Worm (Caenorhabditis elegans) whole organism, L4 larva: ENCODE results near the gene srab-3.

Experiments used
- D1046.2 ChIP-seq: fragments of 200-800 bp; sonication (Bioruptor generic); IDR thresholded peaks from 2 replicates; pipeline ENCODE4 v1.3.6; 2022; ENCODE audit warnings: missing genetic modification characterization, missing compliant biosample characterization
- F10B5.3 ChIP-seq: sonication (generic microtip); optimal IDR thresholded peaks from 2 replicates; lab custom pipeline; 2016; ENCODE audit warnings: mild to moderate bottlenecking, missing genetic modification characterization, missing compliant biosample characterization
- F49E8.2 ChIP-seq: sonication (generic microtip); optimal IDR thresholded peaks from 2 replicates; lab custom pipeline; 2016; ENCODE audit warnings: missing compliant biosample characterization, mild to moderate bottlenecking, missing genetic modification characterization, borderline replicate concordance
- Y5F2A.4 ChIP-seq: fragments of 200-800 bp; sonication (Bioruptor generic); optimal IDR thresholded peaks from 2 replicates; lab custom pipeline; 2018; ENCODE audit warnings: mild to moderate bottlenecking, missing genetic modification characterization, missing compliant biosample characterization
- Y75B8A.6 ChIP-seq: fragments of 200-800 bp; sonication (Bioruptor generic); IDR thresholded peaks from 2 replicates; pipeline ENCODE4 v1.3.6; 2022; ENCODE audit warnings: missing genetic modification reagents, missing genetic modification characterization, missing compliant biosample characterization
- aha-1 ChIP-seq: fragments of 150-350 bp; peaks from one replicate; lab custom pipeline; 2014; ENCODE audit warnings: missing biosample characterization, missing genetic modification characterization
- aly-2 ChIP-seq: sonication (generic microtip); optimal IDR thresholded peaks from 2 replicates; lab custom pipeline; 2018; ENCODE audit warnings: missing biosample characterization, missing genetic modification characterization
- ama-1 ChIP-seq: fragments of 150-350 bp; optimal IDR thresholded peaks from 2 replicates; lab custom pipeline; 2014; ENCODE audit warnings: inconsistent platforms, mixed read lengths
- attf-4 ChIP-seq: sonication (generic microtip); optimal IDR thresholded peaks from 3 replicates; lab custom pipeline; 2017; ENCODE audit warnings: missing biosample characterization, missing genetic modification characterization
- ceh-28 ChIP-seq: fragments of 150-350 bp; optimal IDR thresholded peaks from 2 replicates; lab custom pipeline; 2014; ENCODE audit warnings: missing biosample characterization, missing genetic modification reagents, missing genetic modification characterization
- ceh-44 ChIP-seq: fragments of 200-800 bp; sonication (Bioruptor generic); IDR thresholded peaks from 2 replicates; pipeline ENCODE4 v1.3.6; 2022; ENCODE audit warnings: missing genetic modification reagents, missing genetic modification characterization, missing compliant biosample characterization
- ceh-62 ChIP-seq: sonication (generic microtip); optimal IDR thresholded peaks from 2 replicates; lab custom pipeline; 2017; ENCODE audit warnings: missing biosample characterization, missing genetic modification characterization
- ces-1 ChIP-seq: fragments of 150-350 bp; sonication (generic microtip); optimal IDR thresholded peaks from 4 replicates; lab custom pipeline; 2014; ENCODE audit warnings: missing biosample characterization, missing genetic modification reagents, missing genetic modification characterization
- ctbp-1 ChIP-seq: fragments of 200-800 bp; sonication (Bioruptor generic); IDR thresholded peaks from 2 replicates; pipeline ENCODE4 v1.3.6; 2022; ENCODE audit warnings: missing genetic modification reagents, missing genetic modification characterization, missing compliant biosample characterization
- daf-12 ChIP-seq: fragments of 150-350 bp; optimal IDR thresholded peaks from 2 replicates; lab custom pipeline; 2014; ENCODE audit warnings: missing biosample characterization, missing genetic modification reagents, missing genetic modification characterization
- dmd-6 ChIP-seq: fragments of 200-800 bp; sonication (Bioruptor generic); IDR thresholded peaks from 2 replicates; pipeline ENCODE4 v1.3.6; 2022; ENCODE audit warnings: missing genetic modification reagents, missing genetic modification characterization, missing compliant biosample characterization
- dpl-1 ChIP-seq: fragments of 150-350 bp; optimal IDR thresholded peaks from 2 replicates; lab custom pipeline; 2014; ENCODE audit warnings: missing biosample characterization, missing genetic modification reagents, missing genetic modification characterization
- egl-43 ChIP-seq: fragments of 200-800 bp; sonication (Bioruptor generic); IDR thresholded peaks from 2 replicates; pipeline ENCODE4 v1.3.6; 2022; ENCODE audit warnings: missing genetic modification reagents, missing genetic modification characterization, missing compliant biosample characterization
- gei-8 ChIP-seq: fragments of 200-800 bp; sonication (Bioruptor generic); optimal IDR thresholded peaks from 2 replicates; lab custom pipeline; 2018; ENCODE audit warnings: mild to moderate bottlenecking, missing genetic modification characterization, missing compliant biosample characterization
- hif-1 ChIP-seq, 2 experiments: sonication (generic microtip); optimal IDR thresholded peaks; 2 replicates each; lab custom pipeline; 2016 to 2017; ENCODE audit warnings: missing compliant biosample characterization in 2 of 2, missing genetic modification characterization in 2 of 2, missing genetic modification reagents in 2 of 2, missing genotype in 2 of 2, mild to moderate bottlenecking in 1 of 2
- hlh-11 ChIP-seq: fragments of 200-800 bp; sonication (Bioruptor generic); optimal IDR thresholded peaks from 2 replicates; lab custom pipeline; 2018; ENCODE audit warnings: mild to moderate bottlenecking, missing genetic modification characterization, missing compliant biosample characterization
- hlh-30 ChIP-seq: sonication (generic microtip); optimal IDR thresholded peaks from 2 replicates; lab custom pipeline; 2017; ENCODE audit warnings: antibody characterized with exemption, mild to moderate bottlenecking, missing genetic modification characterization, missing compliant biosample characterization; ENCODE audit not compliant: insufficient read depth
- lin-13 ChIP-seq: fragments of 150-350 bp; optimal IDR thresholded peaks from 2 replicates; lab custom pipeline; 2014; ENCODE audit warnings: missing biosample characterization, missing genetic modification reagents, missing genetic modification characterization
- lin-15B ChIP-seq: fragments of 150-350 bp; sonication (generic microtip); optimal IDR thresholded peaks from 3 replicates; lab custom pipeline; 2014; ENCODE audit warnings: missing biosample characterization, missing genetic modification characterization
- lsy-2 ChIP-seq, 2 experiments: fragments of 150-350 bp in 1 of 2; sonication (generic microtip) in 1 of 2; optimal IDR thresholded peaks; 2 replicates each; lab custom pipeline; 2014 to 2017; ENCODE audit warnings: missing biosample characterization in 2 of 2, missing genetic modification characterization in 2 of 2
- madf-5 ChIP-seq, 2 experiments: fragments of 200-800 bp; sonication (Bioruptor generic); IDR thresholded peaks; 2 replicates each; pipeline ENCODE4 v1.3.6; 2022; ENCODE audit warnings: missing compliant biosample characterization in 2 of 2, missing genetic modification characterization in 2 of 2
- mxl-3 ChIP-seq: fragments of 200-800 bp; sonication (Bioruptor generic); optimal IDR thresholded peaks from 2 replicates; lab custom pipeline; 2018; ENCODE audit warnings: mild to moderate bottlenecking, missing genetic modification characterization, missing compliant biosample characterization
- nhr-11 ChIP-seq: fragments of 150-350 bp; optimal IDR thresholded peaks from 2 replicates; lab custom pipeline; 2014; ENCODE audit warnings: missing biosample characterization, missing genetic modification characterization
- nhr-111 ChIP-seq: fragments of 200-800 bp; sonication (Bioruptor generic); optimal IDR thresholded peaks from 2 replicates; lab custom pipeline; 2018; ENCODE audit warnings: mild to moderate bottlenecking, missing genetic modification characterization, missing compliant biosample characterization
- nhr-28 ChIP-seq: fragments of 150-350 bp; optimal IDR thresholded peaks from 2 replicates; lab custom pipeline; 2014; ENCODE audit warnings: missing biosample characterization, missing genetic modification characterization
- nhr-6 ChIP-seq: fragments of 150-350 bp; optimal IDR thresholded peaks from 2 replicates; lab custom pipeline; 2014; ENCODE audit warnings: missing biosample characterization, missing genetic modification characterization
- nhr-76 ChIP-seq: fragments of 150-350 bp; optimal IDR thresholded peaks from 2 replicates; lab custom pipeline; 2014; ENCODE audit warnings: missing biosample characterization, missing genetic modification characterization
- nhr-77 ChIP-seq: fragments of 150-350 bp; optimal IDR thresholded peaks from 2 replicates; lab custom pipeline; 2014; ENCODE audit warnings: missing biosample characterization, missing genetic modification characterization
- pha-4 ChIP-seq, 2 experiments: fragments of 150-350 bp in 1 of 2; fragments of 200-800 bp in 1 of 2; sonication (Bioruptor generic) in 1 of 2; IDR thresholded peaks in 1 of 2; optimal IDR thresholded peaks in 1 of 2; 2 replicates each; pipeline versions ENCODE4 v1.3.6 to Lab custom; 2014 to 2022; ENCODE audit warnings: missing genetic modification characterization in 2 of 2, missing genetic modification reagents in 2 of 2, missing biosample characterization in 1 of 2, missing compliant biosample characterization in 1 of 2
- saeg-2 ChIP-seq: fragments of 200-800 bp; sonication (Bioruptor generic); IDR thresholded peaks from 2 replicates; pipeline ENCODE4 v1.3.6; 2022; ENCODE audit warnings: missing genetic modification reagents, missing genetic modification characterization, missing compliant biosample characterization
- unc-62 ChIP-seq, 3 experiments: fragments of 150-350 bp in 1 of 3; sonication (generic microtip); optimal IDR thresholded peaks in 2 of 3; peaks in 1 of 3; 1 replicate in 1 of 3; 2 replicates in 2 of 3; lab custom pipeline; 2014 to 2017; ENCODE audit warnings: missing biosample characterization in 3 of 3, missing genetic modification characterization in 3 of 3, missing genetic modification reagents in 3 of 3, missing genotype in 1 of 3
- zip-2 ChIP-seq: fragments of 150-350 bp; optimal IDR thresholded peaks from 2 replicates; lab custom pipeline; 2014; ENCODE audit warnings: missing biosample characterization, missing genetic modification characterization
- ztf-7 ChIP-seq: fragments of 150-350 bp; optimal IDR thresholded peaks from 2 replicates; lab custom pipeline; 2014; ENCODE audit warnings: missing biosample characterization, missing genetic modification characterization

Gene srab-3

DNA sequence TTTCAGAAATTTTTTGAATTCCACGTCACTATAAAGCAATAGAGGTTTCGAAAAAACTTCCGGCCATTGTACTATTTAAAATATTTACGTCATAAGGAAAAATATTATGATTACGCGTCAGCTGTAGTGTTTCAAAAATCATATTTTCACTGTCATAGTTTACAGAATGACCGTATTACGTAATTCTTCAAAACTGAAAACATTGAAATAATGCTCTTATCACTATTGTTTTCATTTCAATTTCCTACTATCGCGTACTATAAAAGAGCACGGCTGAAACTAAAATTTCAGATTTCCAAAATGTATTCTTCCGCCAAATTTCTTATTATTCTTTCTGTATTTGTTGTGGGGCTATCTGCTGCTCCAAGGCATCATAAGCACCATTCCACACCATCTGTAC lies 36.8 kb upstream of the srab-3 start, which contains the start of gene F14F9.2:
Gene F14F9.2, plus strand, starts transcription at position 301 of the 400 bp plus-strand sequence.
- TF ChIP-seq lin-15B (tag; lab: Kevin White, UChicago) = no peak
- TF ChIP-seq, all 104 proteins: peak for 0

DNA sequence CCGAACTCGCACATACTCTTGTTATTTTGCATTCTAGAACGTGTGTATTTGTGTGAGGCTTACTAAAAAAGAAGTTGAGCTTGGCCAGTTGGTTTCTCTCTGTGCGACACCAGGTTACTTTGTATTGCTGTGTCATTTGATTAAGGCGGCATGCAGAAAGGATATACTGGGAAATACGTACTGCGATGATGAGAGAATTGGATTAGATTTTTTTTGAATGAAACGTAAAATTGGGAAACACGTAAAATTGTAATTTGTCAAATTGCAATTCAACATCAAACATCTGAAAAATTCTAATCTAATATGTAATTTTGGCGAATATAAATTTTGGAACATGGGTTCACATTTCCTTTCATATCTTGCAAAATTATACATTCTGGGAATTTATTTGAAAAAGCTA lies 36.1 kb upstream of the srab-3 start, which contains the start of gene srh-129:
Gene srh-129, minus strand, starts transcription at position 101 of the 400 bp plus-strand sequence.
- no peak for TF ChIP-seq Y5F2A.4 (GFP tag; lab: Kevin White, UChicago)
- no peak for TF ChIP-seq F49E8.2 (tag; lab: Kevin White, UChicago)
- no peak for TF ChIP-seq madf-5 (GFP tag; IDR thresholded peaks at IDR 0.05; lab: Robert Waterston, UW)
- no peak for TF ChIP-seq D1046.2 (GFP tag; lab: Robert Waterston, UW)
- no peak for TF ChIP-seq Y75B8A.6 (GFP tag; lab: Robert Waterston, UW)

DNA sequence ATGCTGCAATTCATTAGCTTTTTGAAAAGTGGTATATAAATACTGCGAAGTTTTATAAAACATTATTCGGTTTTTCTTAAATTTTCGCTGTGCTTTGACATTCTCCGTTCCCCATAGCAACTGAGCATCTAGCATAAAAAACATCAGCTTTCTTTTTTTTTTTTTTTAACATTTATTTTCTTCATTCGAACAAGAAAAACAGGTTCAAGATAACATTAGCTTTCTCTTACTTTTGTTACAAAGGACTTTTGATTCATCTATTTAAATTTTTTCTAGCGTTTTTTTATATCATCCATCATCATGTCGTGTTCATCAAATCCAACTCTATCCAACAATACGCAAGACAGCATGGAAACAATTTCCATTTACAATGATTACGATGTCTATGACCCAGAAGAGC lies 30.2 kb upstream of the srab-3 start, which contains the start of gene F14F9.3:
Gene F14F9.3, plus strand, starts transcription at position 301 of the 400 bp plus-strand sequence.
- TF ChIP-seq aly-2 = no peak
- no peak for TF ChIP-seq ama-1 (lab: Kevin White, UChicago)
- no peak for TF ChIP-seq egl-43
- no peak for TF ChIP-seq ceh-28
- no peak for TF ChIP-seq ceh-44 (GFP tag; lab: Robert Waterston, UW)
- TF ChIP-seq attf-4 (tag; lab: Kevin White, UChicago) = no peak
- TF ChIP-seq mxl-3 = no peak
- TF ChIP-seq D1046.2 (GFP tag; lab: Robert Waterston, UW) = no peak
- TF ChIP-seq nhr-6 = no peak
- no peak for TF ChIP-seq F10B5.3

DNA sequence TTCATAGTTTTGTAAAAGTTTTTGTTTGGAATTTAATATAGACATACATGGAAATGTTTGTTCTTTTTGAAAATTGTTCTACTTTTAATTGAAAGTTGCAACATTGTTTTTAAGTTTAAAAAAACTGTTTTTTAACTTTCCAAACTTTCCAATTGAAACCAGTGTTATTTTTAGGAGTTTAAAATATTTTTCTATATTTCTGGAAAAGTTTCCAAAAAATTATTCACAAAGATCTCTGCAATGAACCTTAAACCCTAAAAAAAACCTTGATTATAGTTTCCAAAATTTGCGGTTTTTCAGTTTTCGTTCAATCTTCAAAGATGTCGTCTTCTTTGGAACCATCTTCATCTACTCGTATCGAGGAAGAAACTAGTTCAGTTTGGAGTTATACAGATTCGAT lies 24.7 kb upstream of the srab-3 start, which contains the start of gene F14F9.4:
Gene F14F9.4, plus strand, starts transcription at position 301 of the 400 bp plus-strand sequence.
- no peak for TF ChIP-seq egl-43
- TF ChIP-seq lsy-2 (tag; optimal IDR thresholded peaks at IDR 0.05; lab: Kevin White, UChicago) = no peak
- no peak for TF ChIP-seq lin-13 (GFP tag; lab: Kevin White, UChicago)
- no peak for TF ChIP-seq hlh-30 (tag; lab: Kevin White, UChicago)
- TF ChIP-seq nhr-111 (GFP tag; lab: Kevin White, UChicago) = no peak
- TF ChIP-seq dmd-6 = no peak
- no peak for TF ChIP-seq hif-1 (tag; optimal IDR thresholded peaks at IDR 0.05; lab: Kevin White, UChicago)
- no peak for TF ChIP-seq gei-8 (GFP tag; lab: Kevin White, UChicago)
- no peak for TF ChIP-seq saeg-2 (GFP tag; lab: Robert Waterston, UW)
- TF ChIP-seq nhr-76 (tag; lab: Kevin White, UChicago) = no peak
- no peak for TF ChIP-seq madf-5 (GFP tag; IDR thresholded peaks at IDR 0.05; lab: Robert Waterston, UW)

DNA sequence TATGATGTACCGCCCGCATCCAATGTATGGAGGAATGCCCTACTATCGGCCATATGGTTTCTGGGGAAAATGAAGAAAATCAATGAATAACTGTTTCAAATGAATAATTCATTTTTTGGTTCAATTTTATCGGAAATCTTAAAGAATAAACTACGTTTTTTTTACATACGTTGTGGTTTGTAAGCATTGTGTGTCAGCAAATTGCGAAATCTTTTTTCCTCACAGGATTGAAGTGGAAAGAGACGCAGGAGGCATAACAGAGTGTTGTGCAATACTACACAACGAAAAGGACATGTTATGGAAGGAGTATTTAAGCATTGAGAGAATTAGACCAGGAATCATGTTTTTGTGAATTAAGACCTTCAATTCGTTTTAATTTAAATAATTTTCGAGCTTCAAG lies 23.7 kb upstream of the srab-3 start:
- TF ChIP-seq hlh-11 (tag; lab: Kevin White, UChicago) (peak; percentile 19), nhr-6 (peak; percentile 57), hlh-30 (tag; lab: Kevin White, UChicago) (peak; percentile 40), nhr-28 (peak; percentile 83), nhr-11 (tag; lab: Kevin White, UChicago) (peak; percentile 35), ctbp-1 (GFP tag; lab: Robert Waterston, UW) (no peak), nhr-77 (tag; lab: Kevin White, UChicago) (peak; percentile 8), unc-62 (GFP tag; optimal IDR thresholded peaks at IDR 0.05 in 1 of 2; lab: Kevin White, UChicago) (peak in 1 of 2 experiments; percentile 85), unc-62 (tag; optimal IDR thresholded peaks at IDR 0.05; lab: Kevin White, UChicago) (no peak), zip-2 (peak; percentile 99), pha-4 (GFP tag; IDR thresholded peaks at IDR 0.05; lab: Robert Waterston, UW) (no peak), pha-4 (tag; optimal IDR thresholded peaks at IDR 0.05; lab: Kevin White, UChicago) (no peak), ces-1 (no peak), ceh-62 (tag; lab: Kevin White, UChicago) (no peak), ztf-7 (peak; percentile 64), hif-1 (tag; optimal IDR thresholded peaks at IDR 0.05; lab: Kevin White, UChicago) (peak in 1 of 2 experiments; percentile 46), daf-12 (tag; lab: Kevin White, UChicago) (no peak), aha-1 (tag; lab: Kevin White, UChicago) (peak; percentile 70), dpl-1 (GFP tag; lab: Kevin White, UChicago) (peak; percentile 20)
